Fruit fly (Drosophila melanogaster): ENCODE results near the gene CG17261.
A peak's percentile ranks its signal among the peaks of the same experiment; 100 is the strongest.

The CG17261 gene

DNA sequence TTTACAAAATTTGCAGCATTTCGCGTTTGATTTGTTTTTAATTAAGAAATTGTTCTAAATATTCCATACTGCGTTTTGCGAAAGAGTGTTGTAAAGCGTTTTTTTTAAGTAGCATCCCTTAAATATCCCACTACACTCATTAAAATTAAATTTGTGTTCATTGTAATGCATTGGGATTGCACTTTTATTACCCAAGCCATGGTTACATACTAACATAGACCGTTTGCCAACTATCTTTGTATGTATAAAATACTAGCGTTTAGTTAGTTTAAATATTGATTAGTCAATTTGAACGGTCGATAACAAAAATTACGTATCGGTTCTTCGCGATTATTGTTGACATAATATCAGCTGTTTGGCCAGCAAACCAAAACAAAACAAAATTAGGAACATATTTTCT lies 2.6 kb upstream of the CG17261 start, which contains the start of the genes cnir and CG17221 (continued):
- TF ChIP-seq tap (tag; optimal IDR thresholded peaks at IDR 0.05), result peak; percentile 10
- no peak for TF ChIP-seq CG4360 (GFP tag; IDR thresholded peaks at IDR 0.05)
- peak; percentile 50 to 68 for TF ChIP-seq chif (GFP tag; optimal IDR thresholded peaks at IDR 0.05)
- no peak for TF ChIP-seq mld (GFP tag; IDR thresholded peaks at IDR 0.05; ENCODE audit: partially characterized antibody)
- no peak; the same call in 2 of the 3 replicates for TF ChIP-seq HLH4C (GFP tag; IDR thresholded peaks at IDR 0.05; ENCODE audit: partially characterized antibody)
- TF ChIP-seq pnt (GFP tag; optimal IDR thresholded peaks at IDR 0.05), result peak; percentile 41
- TF ChIP-seq CTCF (GFP tag; optimal IDR thresholded peaks at IDR 0.05), result peak; percentile 42
- TF ChIP-seq CG2202 (tag; optimal IDR thresholded peaks at IDR 0.05), result peak; percentile 23
- no peak for TF ChIP-seq sr (GFP tag; IDR thresholded peaks at IDR 0.05)
- TF ChIP-seq CG7928 (GFP tag; optimal IDR thresholded peaks at IDR 0.05), result peak; percentile 73
- peak; percentile 72 for TF ChIP-seq BEAF-32 (GFP tag; optimal IDR thresholded peaks at IDR 0.05)
- TF ChIP-seq CG12299 (tag; optimal IDR thresholded peaks at IDR 0.05), result peak; percentile 61
- no peak for TF ChIP-seq Oaz (GFP tag; IDR thresholded peaks at IDR 0.05)
- TF ChIP-seq Ets97D (GFP tag; optimal IDR thresholded peaks at IDR 0.05), result peak; percentile 75
- peak; percentile 25 for TF ChIP-seq CG31388 (GFP tag; optimal IDR thresholded peaks at IDR 0.05)
- TF ChIP-seq CG16813 (GFP tag; IDR thresholded peaks at IDR 0.05; ENCODE audit: partially characterized antibody), result no peak
- TF ChIP-seq Dip2 (GFP tag; IDR thresholded peaks at IDR 0.05), result no peak
- TF ChIP-seq zen (tag; optimal IDR thresholded peaks at IDR 0.05), result peak; percentile 78
- no peak for TF ChIP-seq bigmax (GFP tag; optimal IDR thresholded peaks at IDR 0.05)
- TF ChIP-seq chinmo (GFP tag; IDR thresholded peaks at IDR 0.05; ENCODE audit: partially characterized antibody), result no peak
- TF ChIP-seq CG3065 (GFP tag; optimal IDR thresholded peaks at IDR 0.05), result no peak
- TF ChIP-seq gfzf (GFP tag; optimal IDR thresholded peaks at IDR 0.05), result peak; percentile 75
- no peak for TF ChIP-seq Poxn (GFP tag; IDR thresholded peaks at IDR 0.05)
- peak; percentile 62 for TF ChIP-seq CG4820 (GFP tag; optimal IDR thresholded peaks at IDR 0.05)
- TF ChIP-seq Doc3 (GFP tag; IDR thresholded peaks at IDR 0.05; ENCODE audit: partially characterized antibody), result no peak; the same call in 2 of the 3 replicates
- peak; percentile 67; the same call in 1 of the 2 replicates for TF ChIP-seq unc-4 (GFP tag; IDR thresholded peaks at IDR 0.05; ENCODE audit: partially characterized antibody)
- peak; percentile 71 for TF ChIP-seq CG2678 (tag; optimal IDR thresholded peaks at IDR 0.05)
- peak; percentile 49 for TF ChIP-seq CG15601 (tag; optimal IDR thresholded peaks at IDR 0.05)
- no peak for TF ChIP-seq stc (GFP tag; IDR thresholded peaks at IDR 0.05)
- TF ChIP-seq gsb-n (tag; optimal IDR thresholded peaks at IDR 0.05), result peak; percentile 23
- no peak for TF ChIP-seq Lpt (GFP tag; optimal IDR thresholded peaks at IDR 0.05)
- peak; percentile 70 for TF ChIP-seq unpg (GFP tag; optimal IDR thresholded peaks at IDR 0.05)
- TF ChIP-seq CG16815 (GFP tag; optimal IDR thresholded peaks at IDR 0.05), result peak; percentile 15
- peak; percentile 50 for TF ChIP-seq CG10979 (tag; optimal IDR thresholded peaks at IDR 0.05)
- no peak for TF ChIP-seq H15 (GFP tag; IDR thresholded peaks at IDR 0.05)
- peak; percentile 38 for TF ChIP-seq NC2α (GFP tag; optimal IDR thresholded peaks at IDR 0.05)
- TF ChIP-seq scrt (GFP tag; optimal IDR thresholded peaks at IDR 0.05), result peak; percentile 43
- TF ChIP-seq Dek (tag; optimal IDR thresholded peaks at IDR 0.05), result no peak
- TF ChIP-seq B-H2 (GFP tag; optimal IDR thresholded peaks at IDR 0.05), result peak; percentile 88
- TF ChIP-seq CG5180 (GFP tag; optimal IDR thresholded peaks at IDR 0.05), result no peak
- TF ChIP-seq CG7745 (tag; optimal IDR thresholded peaks at IDR 0.05), result peak; percentile 48
- no peak for TF ChIP-seq D (optimal IDR thresholded peaks at IDR 0.05)
- TF ChIP-seq D (GFP tag; optimal IDR thresholded peaks at IDR 0.05), result peak; percentile 38
- peak; percentile 18 for TF ChIP-seq kay (GFP tag; optimal IDR thresholded peaks at IDR 0.05)
- no peak for TF ChIP-seq CG32772 (GFP tag; IDR thresholded peaks at IDR 0.05)
- TF ChIP-seq HLH3B (GFP tag; IDR thresholded peaks at IDR 0.05), result no peak
- TF ChIP-seq CG1603 (tag; optimal IDR thresholded peaks at IDR 0.05), result peak; percentile 72
- peak; percentile 64 for TF ChIP-seq Bteb2 (GFP tag; optimal IDR thresholded peaks at IDR 0.05)
- no peak for TF ChIP-seq CG31224 (GFP tag; IDR thresholded peaks at IDR 0.05)
- TF ChIP-seq Xbp1 (GFP tag; optimal IDR thresholded peaks at IDR 0.05), result peak; percentile 76
- peak; percentile 97 for TF ChIP-seq Med (GFP tag)
